Worm (Caenorhabditis elegans) whole organism, late embryonic: ENCODE data around the gene nipa-1.

ENCODE experiments used
- nhr-11 ChIP-seq: fragments of 150-350 bp; optimal IDR thresholded peaks from 2 replicates; lab custom pipeline; 2014; ENCODE audit warnings: missing biosample characterization, missing genetic modification characterization
- nhr-232 ChIP-seq: sonication (generic microtip); optimal IDR thresholded peaks from 2 replicates; lab custom pipeline; 2016; ENCODE audit warnings: missing genetic modification characterization, missing compliant biosample characterization
- ref-2 ChIP-seq: sonication (generic microtip); optimal IDR thresholded peaks from 2 replicates; lab custom pipeline; 2016; ENCODE audit warnings: missing genetic modification characterization, missing compliant biosample characterization
- sox-4 ChIP-seq: sonication (generic microtip); optimal IDR thresholded peaks from 2 replicates; lab custom pipeline; 2017; ENCODE audit warnings: mild to moderate bottlenecking, missing genetic modification characterization, inconsistent platforms, missing compliant biosample characterization
- tbx-2 ChIP-seq: sonication (generic microtip); optimal IDR thresholded peaks from 2 replicates; lab custom pipeline; 2016; ENCODE audit warnings: missing genetic modification characterization, missing compliant biosample characterization
- unc-55 ChIP-seq: sonication (generic microtip); optimal IDR thresholded peaks from 2 replicates; lab custom pipeline; 2017; ENCODE audit warnings: missing biosample characterization, missing genetic modification reagents, missing genetic modification characterization

DNA sequence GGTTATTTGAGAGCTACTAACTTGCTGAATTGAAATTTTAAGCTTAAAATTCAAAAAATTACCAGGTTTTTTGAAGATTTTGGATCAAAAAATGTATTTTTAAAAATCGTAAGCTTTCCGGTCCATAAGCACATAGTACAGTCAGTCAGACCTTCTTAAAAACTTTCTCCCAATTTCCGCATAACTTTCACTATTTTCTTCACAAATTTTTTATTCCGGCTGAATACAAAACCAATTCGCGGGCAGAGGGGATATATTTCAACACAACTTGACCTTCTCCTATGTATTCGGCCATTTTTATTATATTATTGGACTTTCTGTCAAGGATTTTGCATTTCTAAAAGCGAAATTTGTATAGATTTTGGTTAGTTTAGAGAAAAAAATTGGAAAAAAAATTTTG, 33.6 kb upstream of the nipa-1 start:
- TF ChIP-seq sox-4 (tag; lab: Kevin White, UChicago) = no peak
- no peak for TF ChIP-seq ref-2 (tag; lab: Kevin White, UChicago)
- no peak for TF ChIP-seq unc-55 (GFP tag; lab: Kevin White, UChicago)
- TF ChIP-seq tbx-2 (tag; lab: Kevin White, UChicago) = no peak
- no peak for TF ChIP-seq nhr-11 (tag; lab: Kevin White, UChicago)
- TF ChIP-seq nhr-232 (tag; lab: Kevin White, UChicago) = no peak
